Worm (Caenorhabditis elegans) whole organism, L2 larva: ENCODE data around the gene T16G12.12.

Experiments used
- R02D3.7 ChIP-seq: fragments of 150-350 bp; optimal IDR thresholded peaks from 2 replicates; lab custom pipeline; 2014; ENCODE audit warnings: missing biosample characterization, missing genetic modification characterization
- ama-1 ChIP-seq: fragments of 150-350 bp; optimal IDR thresholded peaks from 2 replicates; lab custom pipeline; 2018; ENCODE audit warnings: inconsistent platforms
- blmp-1 ChIP-seq: sonication (generic microtip); optimal IDR thresholded peaks from 2 replicates; lab custom pipeline; 2017; ENCODE audit warnings: missing genetic modification characterization, mild to moderate bottlenecking, missing compliant biosample characterization, antibody characterized with exemption, moderate library complexity; ENCODE audit not compliant: insufficient read depth
- ceh-82 ChIP-seq: fragments of 150-350 bp; optimal IDR thresholded peaks from 2 replicates; lab custom pipeline; 2014; ENCODE audit warnings: missing biosample characterization, missing genetic modification characterization
- lin-13 ChIP-seq: fragments of 150-350 bp; optimal IDR thresholded peaks from 2 replicates; lab custom pipeline; 2014; ENCODE audit warnings: missing biosample characterization, missing genetic modification reagents, missing genetic modification characterization
- nhr-25 ChIP-seq: fragments of 150-350 bp; sonication (generic microtip); optimal IDR thresholded peaks from 3 replicates; lab custom pipeline; 2014; ENCODE audit warnings: missing biosample characterization, missing genetic modification characterization
- skn-1 ChIP-seq: sonication (generic microtip); optimal IDR thresholded peaks from 2 replicates; lab custom pipeline; 2017; ENCODE audit warnings: missing biosample characterization, missing genetic modification characterization
- sma-3 ChIP-seq: sonication (generic microtip); optimal IDR thresholded peaks from 2 replicates; lab custom pipeline; 2016; ENCODE audit warnings: missing genetic modification reagents, missing genetic modification characterization, missing compliant biosample characterization
- ztf-11 ChIP-seq: sonication (generic microtip); optimal IDR thresholded peaks from 2 replicates; lab custom pipeline; 2017; ENCODE audit warnings: missing biosample characterization, missing genetic modification characterization

ce11 chrIII:10069278-10069677 is 15.9 kb downstream of the T16G12.12 start, which contains the start of gene T16G12.6:
- no peak for TF ChIP-seq R02D3.7
- no peak for TF ChIP-seq ama-1 (lab: Kevin White, UChicago)
- TF ChIP-seq ceh-82 (tag; lab: Kevin White, UChicago), result no peak
- TF ChIP-seq skn-1 (tag; lab: Kevin White, UChicago), result no peak
- TF ChIP-seq blmp-1 (tag; lab: Kevin White, UChicago), result no peak
- no peak for TF ChIP-seq ztf-11
- TF ChIP-seq nhr-25, result no peak
- TF ChIP-seq sma-3 (GFP tag; lab: Kevin White, UChicago), result no peak
- no peak for TF ChIP-seq lin-13 (GFP tag; lab: Kevin White, UChicago)
